Fruit fly (Drosophila melanogaster): ENCODE measurements around the gene COX7A.

COX7A gene

dm6 chr3R:8355579-8355978 is 14.7 kb upstream of the COX7A start (continued):
- TF ChIP-seq CG16863 (GFP tag; optimal IDR thresholded peaks at IDR 0.05) (peak; percentile 90), CG8359 (GFP tag; optimal IDR thresholded peaks at IDR 0.05; ENCODE audit: borderline replicate concordance) (peak; percentile 51), CG12071 (GFP tag; optimal IDR thresholded peaks at IDR 0.05) (peak; percentile 96), corto (GFP tag; optimal IDR thresholded peaks at IDR 0.05) (peak; percentile 66), sc (optimal IDR thresholded peaks at IDR 0.05) (no peak), sc (GFP tag; optimal IDR thresholded peaks at IDR 0.05) (peak; percentile 69), CG15601 (tag; optimal IDR thresholded peaks at IDR 0.05) (peak; percentile 69), Gsc (GFP tag; IDR thresholded peaks at IDR 0.05) (peak; percentile 66), CG12219 (GFP tag; optimal IDR thresholded peaks at IDR 0.05) (peak; percentile 94), her (GFP tag; optimal IDR thresholded peaks at IDR 0.05) (peak; percentile 95), CG31388 (GFP tag; optimal IDR thresholded peaks at IDR 0.05) (peak; percentile 88), gfzf (GFP tag; optimal IDR thresholded peaks at IDR 0.05) (peak; percentile 2), en (GFP tag; optimal IDR thresholded peaks at IDR 0.05) (peak; percentile 94), unpg (GFP tag; optimal IDR thresholded peaks at IDR 0.05) (peak; percentile 97), MESR4 (GFP tag; optimal IDR thresholded peaks at IDR 0.05) (peak; percentile 63), cwo (GFP tag; optimal IDR thresholded peaks at IDR 0.05) (peak; percentile 97), CG14441 (GFP tag; IDR thresholded peaks at IDR 0.05) (peak; percentile 94), CG32772 (GFP tag; IDR thresholded peaks at IDR 0.05) (peak; percentile 93), CG8281 (tag; optimal IDR thresholded peaks at IDR 0.05) (peak; percentile 80), slp2 (GFP tag; optimal IDR thresholded peaks at IDR 0.05) (peak; percentile 96), CG14965 (GFP tag; optimal IDR thresholded peaks at IDR 0.05; ENCODE audit: borderline replicate concordance) (peak; percentile 77), ara (GFP tag; IDR thresholded peaks at IDR 0.05) (peak; percentile 78), ttk (GFP tag; IDR thresholded peaks at IDR 0.05) (peak; percentile 90), CG10366 (GFP tag; IDR thresholded peaks at IDR 0.05) (peak; percentile 94), nerfin-2 (GFP tag; IDR thresholded peaks at IDR 0.05; ENCODE audit: partially characterized antibody) (no peak), rib (GFP tag; IDR thresholded peaks at IDR 0.05) (peak; percentile 96), CG1603 (tag; optimal IDR thresholded peaks at IDR 0.05) (peak; percentile 96), CG1832 (GFP tag; optimal IDR thresholded peaks at IDR 0.05) (no peak), yki (optimal IDR thresholded peaks at IDR 0.05) (no peak), CG10274 (GFP tag; optimal IDR thresholded peaks at IDR 0.05) (peak; percentile 77), CG8388 (GFP tag; optimal IDR thresholded peaks at IDR 0.05) (peak; percentile 92), gce (GFP tag; IDR thresholded peaks at IDR 0.05) (peak; percentile 89), lov (optimal IDR thresholded peaks at IDR 0.05) (no peak), lov (GFP tag; IDR thresholded peaks at IDR 0.05) (peak; percentile 63; the same call in 2 of the 3 replicates), CG13775 (GFP tag; optimal IDR thresholded peaks at IDR 0.05) (peak; percentile 94), ro (GFP tag; IDR thresholded peaks at IDR 0.05) (peak; percentile 80), vfl (GFP tag; optimal IDR thresholded peaks at IDR 0.05) (peak; percentile 91), CG5245 (GFP tag; optimal IDR thresholded peaks at IDR 0.05) (peak; percentile 92), gro (GFP tag; optimal IDR thresholded peaks at IDR 0.05) (peak; percentile 97), slou (GFP tag; optimal IDR thresholded peaks at IDR 0.05) (peak; percentile 92), Taf1 (GFP tag; IDR thresholded peaks at IDR 0.05) (peak; percentile 94), Deaf1 (tag; optimal IDR thresholded peaks at IDR 0.05) (peak; percentile 73), CG12155 (GFP tag; optimal IDR thresholded peaks at IDR 0.05) (peak; percentile 95), Max (GFP tag; optimal IDR thresholded peaks at IDR 0.05) (peak; percentile 90), schlank (tag; optimal IDR thresholded peaks at IDR 0.05) (peak; percentile 95), ab (GFP tag; optimal IDR thresholded peaks at IDR 0.05) (peak; percentile 73), Kr (GFP tag; optimal IDR thresholded peaks at IDR 0.05) (no peak), NFAT (GFP tag; IDR thresholded peaks at IDR 0.05) (peak; percentile 95), bigmax (GFP tag; optimal IDR thresholded peaks at IDR 0.05) (peak; percentile 42), CG6175 (GFP tag; IDR thresholded peaks at IDR 0.05) (peak; percentile 93), MTF-1 (GFP tag; optimal IDR thresholded peaks at IDR 0.05; ENCODE audit: borderline replicate concordance) (peak; percentile 79), ranshi (GFP tag; IDR thresholded peaks at IDR 0.05) (peak; percentile 91)
